Fruit fly (Drosophila melanogaster): Measurements from ENCODE around the gene Lmpt.

dm6 chr3L:16969652-16970109 lies 104.6 kb downstream of the Lmpt start, which contains the start of gene Exn:
- TF ChIP-seq Dll (optimal IDR thresholded peaks at IDR 0.05) (no peak), psq (optimal IDR thresholded peaks at IDR 0.05) (no peak), CG8478 (optimal IDR thresholded peaks at IDR 0.05) (no peak), usp (GFP tag; optimal IDR thresholded peaks at IDR 0.05) (no peak), pan (optimal IDR thresholded peaks at IDR 0.05) (no peak), EcR (GFP tag; optimal IDR thresholded peaks at IDR 0.05) (no peak)
